Worm (Caenorhabditis elegans) whole organism, young adult: ENCODE results near the gene K06H7.1.

Experiments
- F49E8.2 ChIP-seq: sonication (generic microtip); optimal IDR thresholded peaks from 3 replicates; lab custom pipeline; 2017; ENCODE audit warnings: missing genetic modification characterization, mild to moderate bottlenecking, missing compliant biosample characterization, antibody characterized with exemption, moderate library complexity; ENCODE audit not compliant: insufficient read depth
- T07F8.4 ChIP-seq: sonication (generic microtip); optimal IDR thresholded peaks from 2 replicates; lab custom pipeline; 2016; ENCODE audit warnings: mild to moderate bottlenecking, missing genetic modification characterization, moderate library complexity, missing compliant biosample characterization
- ama-1 ChIP-seq, 3 experiments: fragments of 150-350 bp in 1 of 3; sonication (generic microtip) in 2 of 3; optimal IDR thresholded peaks; 2 replicates each; lab custom pipeline; 2014 to 2018; ENCODE audit warnings: missing biosample characterization in 2 of 3, missing genetic modification characterization in 2 of 3, missing genetic modification reagents in 2 of 3
- let-526 ChIP-seq: fragments of 200-800 bp; sonication (Bioruptor generic); IDR thresholded peaks from 2 replicates; pipeline ENCODE4 v1.3.6; 2022; ENCODE audit warnings: missing genetic modification reagents, missing genetic modification characterization, missing compliant biosample characterization
- pha-4 ChIP-seq: fragments of 150-350 bp; sonication (generic microtip); optimal IDR thresholded peaks from 2 replicates; lab custom pipeline; 2014; ENCODE audit warnings: missing biosample characterization, missing genetic modification reagents, missing genetic modification characterization
- unc-130 ChIP-seq: sonication (generic microtip); optimal IDR thresholded peaks from 2 replicates; lab custom pipeline; 2016; ENCODE audit warnings: missing genetic modification reagents, missing genetic modification characterization, missing compliant biosample characterization
- unc-62 ChIP-seq: fragments of 150-350 bp; optimal IDR thresholded peaks from 2 replicates; lab custom pipeline; 2014; ENCODE audit warnings: missing biosample characterization, missing genetic modification reagents, missing genetic modification characterization
- xnd-1 ChIP-seq: sonication (generic microtip); optimal IDR thresholded peaks from 2 replicates; lab custom pipeline; 2016; ENCODE audit warnings: missing genotype, missing genetic modification reagents, missing genetic modification characterization, missing compliant biosample characterization

DNA sequence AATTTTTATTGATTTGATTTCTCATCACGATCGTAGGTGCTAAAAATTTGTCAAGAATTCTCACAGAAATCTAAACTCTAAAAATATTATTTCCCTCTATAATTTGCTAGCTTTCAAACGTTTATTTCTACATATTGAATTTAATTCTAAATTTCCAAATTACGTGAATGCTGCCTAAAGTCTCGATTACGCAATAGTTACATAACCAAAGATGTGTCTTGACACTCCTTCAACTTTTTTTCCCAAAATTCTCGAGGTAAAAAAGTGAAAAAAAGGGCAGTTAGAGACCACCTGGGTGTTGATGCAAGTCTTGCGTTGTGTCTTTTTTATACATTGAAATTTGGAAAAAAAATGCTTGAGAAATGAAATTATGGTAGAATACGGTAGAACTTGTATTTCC, 47.3 kb upstream of the K06H7.1 start:
- TF ChIP-seq ama-1 (optimal IDR thresholded peaks at IDR 0.05; lab: Kevin White, UChicago): no peak
- no peak for TF ChIP-seq ama-1 (GFP tag; optimal IDR thresholded peaks at IDR 0.05; lab: Kevin White, UChicago)
- no peak for TF ChIP-seq T07F8.4 (tag; lab: Kevin White, UChicago)
- TF ChIP-seq pha-4 (tag; lab: Kevin White, UChicago): no peak
- TF ChIP-seq F49E8.2: no peak
- no peak for TF ChIP-seq unc-62 (GFP tag; lab: Kevin White, UChicago)
- TF ChIP-seq unc-130 (GFP tag; lab: Kevin White, UChicago): no peak
- no peak for TF ChIP-seq xnd-1
- TF ChIP-seq let-526 (GFP tag; lab: Robert Waterston, UW): no peak
